Worm (Caenorhabditis elegans) whole organism, L4 larva: ENCODE data around the gene K09E9.1.
A peak's percentile ranks its signal among the peaks of the same experiment; 100 is the strongest.

ENCODE experiments used
- D1046.2 ChIP-seq: fragments of 200-800 bp; sonication (Bioruptor generic); IDR thresholded peaks from 2 replicates; pipeline ENCODE4 v1.3.6; 2022; ENCODE audit warnings: missing genetic modification characterization, missing compliant biosample characterization
- F10B5.3 ChIP-seq: sonication (generic microtip); optimal IDR thresholded peaks from 2 replicates; lab custom pipeline; 2016; ENCODE audit warnings: mild to moderate bottlenecking, missing genetic modification characterization, missing compliant biosample characterization
- F26F4.8 ChIP-seq: fragments of 200-800 bp; sonication (Bioruptor generic); conservative IDR thresholded peaks from 2 replicates; pipeline ENCODE4 v1.3.6; 2022; ENCODE audit warnings: missing genetic modification characterization, missing compliant biosample characterization
- T26A8.4 ChIP-seq: fragments of 200-800 bp; sonication (Bioruptor generic); IDR thresholded peaks from 2 replicates; pipeline ENCODE4 v1.3.6; 2022; ENCODE audit warnings: missing genetic modification characterization, missing compliant biosample characterization
- Y105C5A.15 ChIP-seq: fragments of 200-800 bp; sonication (Bioruptor generic); IDR thresholded peaks from 2 replicates; pipeline ENCODE4 v1.3.6; 2022; ENCODE audit warnings: missing genetic modification characterization, missing compliant biosample characterization
- Y75B8A.6 ChIP-seq: fragments of 200-800 bp; sonication (Bioruptor generic); IDR thresholded peaks from 2 replicates; pipeline ENCODE4 v1.3.6; 2022; ENCODE audit warnings: missing genetic modification reagents, missing genetic modification characterization, missing compliant biosample characterization
- aha-1 ChIP-seq: fragments of 150-350 bp; peaks from one replicate; lab custom pipeline; 2014; ENCODE audit warnings: missing biosample characterization, missing genetic modification characterization
- aly-2 ChIP-seq: sonication (generic microtip); optimal IDR thresholded peaks from 2 replicates; lab custom pipeline; 2018; ENCODE audit warnings: missing biosample characterization, missing genetic modification characterization
- ceh-20 ChIP-seq: fragments of 200-800 bp; sonication (Bioruptor generic); IDR thresholded peaks from 2 replicates; pipeline ENCODE4 v1.3.6; 2022; ENCODE audit warnings: missing genetic modification reagents, missing genetic modification characterization, missing compliant biosample characterization
- ceh-62 ChIP-seq: sonication (generic microtip); optimal IDR thresholded peaks from 2 replicates; lab custom pipeline; 2017; ENCODE audit warnings: missing biosample characterization, missing genetic modification characterization
- ces-1 ChIP-seq: fragments of 150-350 bp; sonication (generic microtip); optimal IDR thresholded peaks from 4 replicates; lab custom pipeline; 2014; ENCODE audit warnings: missing biosample characterization, missing genetic modification reagents, missing genetic modification characterization
- cey-2 ChIP-seq: sonication (generic microtip); optimal IDR thresholded peaks from 3 replicates; lab custom pipeline; 2017; ENCODE audit warnings: missing genetic modification characterization, mild to moderate bottlenecking, missing compliant biosample characterization, antibody characterized with exemption, borderline replicate concordance; ENCODE audit not compliant: insufficient read depth
- daf-16 ChIP-seq, 3 experiments: sonication (generic microtip); optimal IDR thresholded peaks; 2 replicates each; lab custom pipeline; 2016 to 2017; ENCODE audit warnings: missing genetic modification characterization in 3 of 3, missing genetic modification reagents in 3 of 3, mild to moderate bottlenecking in 2 of 3, missing compliant biosample characterization in 2 of 3, missing biosample characterization in 1 of 3, moderate library complexity in 1 of 3
- daf-19 ChIP-seq: fragments of 200-800 bp; sonication (Bioruptor generic); conservative IDR thresholded peaks from 2 replicates; pipeline ENCODE4 v1.3.6; 2022; ENCODE audit warnings: missing genetic modification characterization, missing compliant biosample characterization
- dmd-8 ChIP-seq: fragments of 200-800 bp; sonication (Bioruptor generic); IDR thresholded peaks from 2 replicates; pipeline ENCODE4 v1.3.6; 2022; ENCODE audit warnings: missing genetic modification characterization, missing compliant biosample characterization
- egl-43 ChIP-seq: fragments of 200-800 bp; sonication (Bioruptor generic); IDR thresholded peaks from 2 replicates; pipeline ENCODE4 v1.3.6; 2022; ENCODE audit warnings: missing genetic modification reagents, missing genetic modification characterization, missing compliant biosample characterization
- hif-1 ChIP-seq, 2 experiments: sonication (generic microtip); optimal IDR thresholded peaks; 2 replicates each; lab custom pipeline; 2016 to 2017; ENCODE audit warnings: missing compliant biosample characterization in 2 of 2, missing genetic modification characterization in 2 of 2, missing genetic modification reagents in 2 of 2, missing genotype in 2 of 2, mild to moderate bottlenecking in 1 of 2
- hlh-11 ChIP-seq: fragments of 200-800 bp; sonication (Bioruptor generic); optimal IDR thresholded peaks from 2 replicates; lab custom pipeline; 2018; ENCODE audit warnings: mild to moderate bottlenecking, missing genetic modification characterization, missing compliant biosample characterization
- hlh-30 ChIP-seq: sonication (generic microtip); optimal IDR thresholded peaks from 2 replicates; lab custom pipeline; 2017; ENCODE audit warnings: antibody characterized with exemption, mild to moderate bottlenecking, missing genetic modification characterization, missing compliant biosample characterization; ENCODE audit not compliant: insufficient read depth
- hmg-1.1 ChIP-seq: fragments of 200-800 bp; sonication (Bioruptor generic); IDR thresholded peaks from 2 replicates; pipeline ENCODE4 v1.3.6; 2022; ENCODE audit warnings: missing genetic modification reagents, missing genetic modification characterization, missing compliant biosample characterization
- jun-1 ChIP-seq: fragments of 150-350 bp; optimal IDR thresholded peaks from 2 replicates; lab custom pipeline; 2014; ENCODE audit warnings: missing biosample characterization, missing genetic modification reagents, missing genetic modification characterization
- lin-13 ChIP-seq: fragments of 150-350 bp; optimal IDR thresholded peaks from 2 replicates; lab custom pipeline; 2014; ENCODE audit warnings: missing biosample characterization, missing genetic modification reagents, missing genetic modification characterization
- lir-3 ChIP-seq: sonication (generic microtip); optimal IDR thresholded peaks from 2 replicates; lab custom pipeline; 2016; ENCODE audit warnings: mild to moderate bottlenecking, missing genetic modification characterization, missing compliant biosample characterization
- madf-9 ChIP-seq: fragments of 200-800 bp; sonication (Bioruptor generic); conservative IDR thresholded peaks from 2 replicates; pipeline ENCODE4 v1.3.6; 2022; ENCODE audit warnings: missing genetic modification reagents, missing genetic modification characterization, missing compliant biosample characterization
- mdt-29 ChIP-seq: fragments of 200-800 bp; sonication (Bioruptor generic); IDR thresholded peaks from 2 replicates; pipeline ENCODE4 v1.3.6; 2022; ENCODE audit warnings: missing genetic modification reagents, missing genetic modification characterization, missing compliant biosample characterization
- mxl-2 ChIP-seq: fragments of 200-800 bp; sonication (Bioruptor generic); conservative IDR thresholded peaks from 2 replicates; pipeline ENCODE4 v1.3.6; 2022; ENCODE audit warnings: missing genetic modification reagents, missing genetic modification characterization, missing compliant biosample characterization
- nhr-102 ChIP-seq: sonication (generic microtip); optimal IDR thresholded peaks from 2 replicates; lab custom pipeline; 2016; ENCODE audit warnings: mild to moderate bottlenecking, missing genetic modification characterization, moderate library complexity, missing compliant biosample characterization
- nhr-11 ChIP-seq: fragments of 150-350 bp; optimal IDR thresholded peaks from 2 replicates; lab custom pipeline; 2014; ENCODE audit warnings: missing biosample characterization, missing genetic modification characterization
- nhr-48 ChIP-seq: sonication (generic microtip); optimal IDR thresholded peaks from 2 replicates; lab custom pipeline; 2016; ENCODE audit warnings: mild to moderate bottlenecking, missing genetic modification characterization, missing compliant biosample characterization
- nhr-76 ChIP-seq: fragments of 150-350 bp; optimal IDR thresholded peaks from 2 replicates; lab custom pipeline; 2014; ENCODE audit warnings: missing biosample characterization, missing genetic modification characterization
- nhr-77 ChIP-seq: fragments of 150-350 bp; optimal IDR thresholded peaks from 2 replicates; lab custom pipeline; 2014; ENCODE audit warnings: missing biosample characterization, missing genetic modification characterization
- pha-4 ChIP-seq, 2 experiments: fragments of 150-350 bp in 1 of 2; fragments of 200-800 bp in 1 of 2; sonication (Bioruptor generic) in 1 of 2; IDR thresholded peaks in 1 of 2; optimal IDR thresholded peaks in 1 of 2; 2 replicates each; pipeline versions ENCODE4 v1.3.6 to Lab custom; 2014 to 2022; ENCODE audit warnings: missing genetic modification characterization in 2 of 2, missing genetic modification reagents in 2 of 2, missing biosample characterization in 1 of 2, missing compliant biosample characterization in 1 of 2
- set-16 ChIP-seq: fragments of 200-800 bp; sonication (Bioruptor generic); IDR thresholded peaks from 2 replicates; pipeline ENCODE4 v1.3.6; 2022; ENCODE audit warnings: missing genetic modification reagents, missing genetic modification characterization, missing compliant biosample characterization
- spr-3 ChIP-seq: fragments of 200-800 bp; sonication (Bioruptor generic); optimal IDR thresholded peaks from 2 replicates; lab custom pipeline; 2018; ENCODE audit warnings: mild to moderate bottlenecking, missing genetic modification characterization, missing compliant biosample characterization
- unc-130 ChIP-seq: sonication (generic microtip); optimal IDR thresholded peaks from 2 replicates; lab custom pipeline; 2016; ENCODE audit warnings: missing genetic modification reagents, missing genetic modification characterization, missing compliant biosample characterization
- zag-1 ChIP-seq: fragments of 150-350 bp; optimal IDR thresholded peaks from 2 replicates; lab custom pipeline; 2014; ENCODE audit warnings: missing biosample characterization, missing genetic modification characterization
- zfp-2 ChIP-seq: sonication (generic microtip); optimal IDR thresholded peaks from 2 replicates; lab custom pipeline; 2016; ENCODE audit warnings: mild to moderate bottlenecking, missing genetic modification characterization, missing compliant biosample characterization
- zip-11 ChIP-seq: fragments of 200-800 bp; sonication (Bioruptor generic); IDR thresholded peaks from 2 replicates; pipeline ENCODE4 v1.3.6; 2022; ENCODE audit warnings: missing genetic modification characterization, missing compliant biosample characterization

K09E9.1 gene

ce11 chrX:15620200-15620599 is at the start of gene K09E9.1:
Gene K09E9.1, plus strand, starts transcription at chrX:15620500.
- TF ChIP-seq aly-2 (tag; lab: Kevin White, UChicago), result no peak
- no peak for TF ChIP-seq daf-16 (GFP tag; optimal IDR thresholded peaks at IDR 0.05; lab: Kevin White, UChicago)
- TF ChIP-seq daf-16 (tag; optimal IDR thresholded peaks at IDR 0.05; lab: Kevin White, UChicago), result peak; percentile 14
- no peak for TF ChIP-seq nhr-102
- no peak for TF ChIP-seq aha-1 (tag; lab: Kevin White, UChicago)

DNA sequence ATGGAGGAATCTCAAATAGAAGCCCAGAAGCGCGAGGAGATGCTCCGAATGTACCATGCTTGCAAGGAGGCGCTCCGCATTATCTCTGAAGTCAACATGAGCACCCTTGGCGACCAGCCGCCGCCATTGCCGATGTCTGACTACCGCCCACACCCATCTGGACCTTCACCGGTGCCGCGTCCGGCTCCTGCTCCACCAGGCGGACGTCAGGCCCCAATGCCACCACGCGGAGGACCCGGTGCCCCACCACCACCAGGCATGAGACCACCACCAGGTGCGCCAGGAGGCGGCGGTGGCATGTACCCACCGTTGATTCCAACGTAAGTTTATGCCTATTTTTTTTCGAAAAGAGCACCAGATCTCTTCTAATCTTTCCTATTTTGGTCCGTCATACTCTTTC is 48.3 kb upstream of the K09E9.1 start:
- TF ChIP-seq egl-43 (GFP tag; lab: Robert Waterston, UW), result peak; percentile 48; the same call in 1 of the 2 replicates
- 0 out of 2 replicates have a peak, but pooled peaks have one; percentile 50 for TF ChIP-seq Y105C5A.15
- TF ChIP-seq dmd-8 (GFP tag; lab: Robert Waterston, UW), result 0 out of 2 replicates have a peak, but pooled peaks have one; percentile 15
- no peak for TF ChIP-seq T26A8.4
- peak; percentile 97 for TF ChIP-seq set-16 (GFP tag; lab: Robert Waterston, UW)
- no peak for TF ChIP-seq madf-9 (GFP tag; lab: Robert Waterston, UW)
- no peak for TF ChIP-seq unc-130 (GFP tag; lab: Kevin White, UChicago)
- TF ChIP-seq D1046.2 (GFP tag; lab: Robert Waterston, UW), result 0 out of 2 replicates have a peak, but pooled peaks have one; percentile 36
- no peak for TF ChIP-seq nhr-48 (tag; lab: Kevin White, UChicago)
- no peak for TF ChIP-seq ces-1 (GFP tag; lab: Kevin White, UChicago)

DNA sequence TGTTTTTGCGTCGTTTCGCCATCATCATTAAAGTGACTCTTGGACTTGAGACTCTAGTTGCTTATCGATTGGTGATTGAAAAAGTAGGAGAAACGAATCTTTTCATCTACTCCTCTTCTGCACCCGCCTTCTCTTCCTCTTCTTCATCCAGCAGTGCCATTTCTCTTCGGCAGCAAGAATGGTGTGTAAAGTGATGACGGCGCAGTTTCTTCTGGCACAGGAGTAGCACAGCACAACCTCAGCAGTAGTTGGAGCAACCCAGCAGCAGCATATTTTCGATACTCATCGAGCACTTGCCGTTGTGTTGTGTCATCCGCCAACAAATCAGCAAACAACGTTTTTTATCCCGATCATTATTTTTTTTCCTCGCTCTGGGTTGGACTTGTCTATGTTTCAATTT is 44.8 kb upstream of the K09E9.1 start:
- TF ChIP-seq ceh-20 (GFP tag; lab: Robert Waterston, UW) (no peak), hlh-11 (tag; lab: Kevin White, UChicago) (peak; percentile 23), mdt-29 (no peak), D1046.2 (GFP tag; lab: Robert Waterston, UW) (no peak), mxl-2 (no peak), lir-3 (tag; lab: Kevin White, UChicago) (no peak), nhr-11 (tag; lab: Kevin White, UChicago) (peak; percentile 19), daf-16 (GFP tag; optimal IDR thresholded peaks at IDR 0.05; lab: Kevin White, UChicago) (peak in 1 of 2 experiments; percentile 60), daf-16 (tag; optimal IDR thresholded peaks at IDR 0.05; lab: Kevin White, UChicago) (no peak), nhr-76 (tag; lab: Kevin White, UChicago) (no peak), nhr-77 (no peak), aha-1 (tag; lab: Kevin White, UChicago) (peak; percentile 77)

DNA sequence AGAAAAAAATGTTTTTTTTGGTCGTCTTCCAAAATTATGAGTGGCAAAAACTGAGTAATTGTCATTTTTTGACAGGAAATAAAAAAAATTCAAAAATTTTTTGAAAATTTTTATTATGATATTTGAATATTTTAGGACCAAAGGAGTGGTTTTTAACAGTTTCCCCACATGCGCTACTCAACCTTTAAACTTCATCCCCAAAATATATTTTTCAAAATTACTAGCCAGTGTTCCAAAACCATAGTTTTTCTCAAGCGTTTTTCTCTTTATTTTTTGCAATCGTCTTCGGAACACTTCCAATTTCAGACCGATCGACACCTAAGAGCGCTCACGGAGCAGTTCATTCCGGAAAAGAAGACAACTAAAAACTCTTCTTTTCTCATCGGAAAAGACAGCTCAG is 43.4 kb upstream of the K09E9.1 start, which contains the start of gene K09A9.6:
Gene K09A9.6, plus strand, starts transcription at position 301 of the 400 bp plus-strand sequence.
- TF ChIP-seq jun-1 (tag; lab: Kevin White, UChicago) (no peak), F26F4.8 (GFP tag; lab: Robert Waterston, UW) (no peak), F10B5.3 (tag; lab: Kevin White, UChicago) (no peak), T26A8.4 (no peak), hlh-11 (tag; lab: Kevin White, UChicago) (no peak), pha-4 (GFP tag; IDR thresholded peaks at IDR 0.05; lab: Robert Waterston, UW) (no peak), pha-4 (tag; optimal IDR thresholded peaks at IDR 0.05; lab: Kevin White, UChicago) (no peak), Y75B8A.6 (GFP tag; lab: Robert Waterston, UW) (no peak), ces-1 (GFP tag; lab: Kevin White, UChicago) (no peak), zfp-2 (tag; lab: Kevin White, UChicago) (no peak), lir-3 (tag; lab: Kevin White, UChicago) (no peak), hlh-30 (tag; lab: Kevin White, UChicago) (no peak)

ce11 chrX:15585144-15585543 is 35.2 kb upstream of the K09E9.1 start:
- TF ChIP-seq hmg-1.1 (GFP tag; lab: Robert Waterston, UW), result no peak
- TF ChIP-seq cey-2 (tag; lab: Kevin White, UChicago), result no peak
- no peak for TF ChIP-seq daf-16 (GFP tag; optimal IDR thresholded peaks at IDR 0.05; lab: Kevin White, UChicago)
- no peak for TF ChIP-seq daf-16 (tag; optimal IDR thresholded peaks at IDR 0.05; lab: Kevin White, UChicago)
- TF ChIP-seq spr-3, result no peak
- TF ChIP-seq lin-13, result no peak
- TF ChIP-seq hlh-11 (tag; lab: Kevin White, UChicago), result no peak
- no peak for TF ChIP-seq zip-11 (GFP tag; lab: Robert Waterston, UW)
- no peak for TF ChIP-seq F26F4.8 (GFP tag; lab: Robert Waterston, UW)
- TF ChIP-seq ceh-62 (tag; lab: Kevin White, UChicago), result no peak
- no peak for TF ChIP-seq hif-1 (tag; optimal IDR thresholded peaks at IDR 0.05; lab: Kevin White, UChicago)
- no peak for TF ChIP-seq daf-19
- TF ChIP-seq nhr-77, result no peak
- no peak for TF ChIP-seq zag-1 (tag; lab: Kevin White, UChicago)
- no peak for TF ChIP-seq Y105C5A.15
